Worm (Caenorhabditis elegans) whole organism, L4/young adult: ENCODE results near the gene F01D5.8.

ENCODE experiments used
- W03F9.2 ChIP-seq: fragments of 150-350 bp; optimal IDR thresholded peaks from 2 replicates; lab custom pipeline; 2014; ENCODE audit warnings: missing biosample characterization, missing genetic modification characterization
- dao-5 ChIP-seq: sonication (generic microtip); optimal IDR thresholded peaks from 2 replicates; lab custom pipeline; 2016; ENCODE audit warnings: missing genotype, missing genetic modification characterization, moderate library complexity, missing compliant biosample characterization
- him-1 ChIP-seq: sonication (generic microtip); optimal IDR thresholded peaks from 2 replicates; lab custom pipeline; 2016; ENCODE audit warnings: missing genotype, missing genetic modification reagents, missing genetic modification characterization, missing compliant biosample characterization

Gene F01D5.8

DNA sequence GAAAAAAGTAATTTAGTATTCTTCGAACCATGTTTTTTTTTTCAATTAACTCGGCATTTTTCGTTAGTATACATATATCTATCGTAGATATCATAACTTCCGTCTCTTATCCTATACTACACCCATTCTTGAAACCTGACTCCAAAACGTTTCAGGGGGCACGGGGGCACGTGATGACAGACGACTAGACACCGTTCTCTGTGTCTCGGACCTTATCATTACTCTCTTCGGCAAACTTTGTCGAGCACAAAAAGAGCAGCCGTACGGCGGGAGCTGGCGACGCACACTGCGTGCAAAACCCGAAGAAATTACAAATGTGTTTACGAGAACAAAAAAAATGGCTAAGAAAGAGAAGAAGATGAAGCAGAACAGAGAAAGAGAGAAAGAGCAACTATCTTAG lies 33.7 kb downstream of the F01D5.8 start:
- TF ChIP-seq him-1 (tag; lab: Kevin White, UChicago) (peak; percentile 83), dao-5 (tag; lab: Kevin White, UChicago) (no peak), W03F9.2 (peak; percentile 33)

DNA sequence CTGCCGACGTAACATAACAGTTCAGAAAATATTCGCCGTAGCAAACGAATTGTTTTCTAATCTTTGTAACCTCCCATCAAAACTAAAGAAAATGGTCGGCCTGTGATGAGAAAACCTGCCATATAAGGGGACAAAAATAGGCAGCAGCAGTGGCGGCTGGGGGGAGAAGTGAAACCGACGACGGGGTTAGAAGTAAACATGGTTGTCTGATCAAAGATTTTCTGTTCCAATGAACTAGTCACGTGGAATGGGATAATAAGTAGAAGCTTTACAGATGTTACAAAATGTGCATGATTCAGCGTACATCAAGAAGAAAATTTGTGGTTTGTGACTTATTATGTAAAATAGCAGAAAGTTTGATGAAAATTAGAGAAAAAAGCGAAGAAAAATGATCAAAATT lies 34.7 kb downstream of the F01D5.8 start:
- TF ChIP-seq W03F9.2 (no peak), dao-5 (tag; lab: Kevin White, UChicago) (no peak), him-1 (tag; lab: Kevin White, UChicago) (no peak)

DNA sequence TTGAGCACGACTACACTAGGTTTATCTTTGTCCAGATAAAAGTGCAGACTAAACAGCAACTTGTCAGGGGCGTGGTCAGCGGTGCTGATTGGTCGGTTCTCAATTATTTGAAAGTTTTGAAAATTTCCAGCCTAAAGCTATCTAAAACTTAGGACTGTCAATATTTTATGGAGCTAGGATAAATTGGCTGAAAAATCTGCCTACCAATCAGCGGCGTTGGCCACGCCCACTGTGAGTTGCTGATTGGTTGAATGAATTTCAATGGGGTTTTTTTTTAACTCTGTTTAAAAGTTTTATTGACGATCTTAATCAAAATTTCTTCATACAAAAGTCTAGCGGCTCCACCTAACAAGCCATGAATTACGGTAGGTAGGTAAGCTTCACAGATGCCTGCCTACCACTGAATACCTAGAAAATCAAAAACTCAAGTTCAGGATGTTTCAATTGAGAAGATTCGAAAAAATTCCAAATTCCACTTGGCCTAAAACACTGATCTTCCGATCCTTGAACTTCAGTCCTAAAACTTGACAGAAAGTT lies 35.5 kb downstream of the F01D5.8 start:
- no peak for TF ChIP-seq W03F9.2
- no peak for TF ChIP-seq dao-5 (tag; lab: Kevin White, UChicago)
- no peak for TF ChIP-seq him-1 (tag; lab: Kevin White, UChicago)

DNA sequence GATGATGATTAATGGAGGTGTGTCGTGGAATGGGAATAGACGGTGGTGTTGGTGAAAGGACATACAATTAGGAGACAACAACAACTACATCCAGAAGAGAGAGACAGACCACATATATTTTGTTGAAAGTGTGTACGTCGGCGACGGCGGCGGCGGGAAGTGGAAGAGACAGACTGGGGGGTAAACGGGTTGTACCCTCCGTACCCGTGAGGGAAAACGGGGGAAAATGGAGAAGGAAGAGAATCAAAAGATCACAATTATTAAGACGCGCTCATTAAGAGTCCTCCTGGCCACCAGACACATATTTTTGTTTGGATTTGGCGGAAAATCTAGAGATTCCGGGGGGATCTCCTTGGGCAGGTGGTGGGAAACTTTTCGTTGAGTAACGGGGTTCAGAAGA lies 36.0 kb downstream of the F01D5.8 start:
- TF ChIP-seq dao-5 (tag; lab: Kevin White, UChicago) (no peak), W03F9.2 (no peak), him-1 (tag; lab: Kevin White, UChicago) (no peak)

DNA sequence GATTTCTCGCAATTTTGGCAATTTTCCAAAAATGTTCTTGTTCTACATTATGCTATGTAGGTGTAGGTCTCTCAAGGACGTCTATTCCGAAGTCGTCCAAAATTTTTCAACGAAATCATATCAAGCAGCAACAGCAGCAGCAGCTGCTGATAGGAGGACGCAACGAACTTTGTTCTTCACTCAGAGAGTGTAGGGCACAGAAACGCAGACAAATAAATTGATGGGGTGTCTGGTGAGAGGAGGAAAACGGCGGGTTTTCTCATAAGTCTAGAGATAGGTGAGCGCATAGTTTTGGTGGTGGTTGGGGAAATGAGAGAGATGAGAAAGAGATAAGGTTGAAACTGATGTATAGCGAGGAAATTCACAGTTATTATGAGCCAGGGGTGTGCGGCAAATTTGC lies 38.6 kb downstream of the F01D5.8 start:
- TF ChIP-seq him-1 (tag; lab: Kevin White, UChicago) (no peak), W03F9.2 (no peak), dao-5 (tag; lab: Kevin White, UChicago) (no peak)

DNA sequence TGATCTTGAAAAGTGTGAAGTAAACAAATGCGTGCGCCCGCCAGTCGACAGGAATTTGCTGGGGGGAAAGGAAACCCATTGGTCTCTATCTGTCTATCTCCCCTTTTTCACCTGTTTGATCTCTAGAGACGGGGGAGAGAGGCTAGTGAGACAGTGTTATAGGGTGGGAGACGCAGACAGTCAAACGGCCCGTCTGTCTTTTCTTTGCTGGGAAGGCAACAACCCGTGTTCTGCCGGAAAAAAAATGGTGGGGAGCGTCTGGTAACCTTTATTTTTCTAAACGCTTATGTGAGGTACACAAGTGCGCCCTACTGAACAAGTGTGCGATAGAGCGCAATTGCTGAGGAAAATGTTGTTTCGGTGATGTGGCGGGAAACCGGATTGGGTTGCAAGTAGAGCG lies 40.0 kb downstream of the F01D5.8 start:
- no peak for TF ChIP-seq dao-5 (tag; lab: Kevin White, UChicago)
- no peak for TF ChIP-seq W03F9.2
- TF ChIP-seq him-1 (tag; lab: Kevin White, UChicago): no peak

DNA sequence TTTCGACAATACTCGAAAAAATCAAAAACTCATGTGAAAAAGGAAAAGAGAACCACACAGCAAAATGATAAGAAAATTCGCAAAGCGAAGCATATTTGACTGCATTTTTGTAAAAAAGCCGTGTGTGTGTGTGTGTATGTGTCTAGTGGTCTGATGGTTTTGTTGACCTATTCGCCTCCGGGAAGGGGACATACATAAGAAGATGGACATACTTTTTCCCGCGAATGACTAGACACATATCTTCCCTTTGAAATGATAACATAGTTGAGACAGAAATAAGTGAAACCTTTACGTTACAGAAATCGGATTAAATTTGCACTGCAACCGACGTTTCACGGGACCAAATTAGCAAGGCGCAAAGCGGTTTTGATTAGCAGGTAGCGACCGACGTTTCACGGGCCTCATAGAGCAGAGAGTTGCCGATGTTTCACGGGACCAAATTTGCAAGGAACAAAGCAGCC lies 41.0 kb downstream of the F01D5.8 start:
- TF ChIP-seq dao-5 (tag; lab: Kevin White, UChicago) (no peak), W03F9.2 (no peak), him-1 (tag; lab: Kevin White, UChicago) (no peak)

DNA sequence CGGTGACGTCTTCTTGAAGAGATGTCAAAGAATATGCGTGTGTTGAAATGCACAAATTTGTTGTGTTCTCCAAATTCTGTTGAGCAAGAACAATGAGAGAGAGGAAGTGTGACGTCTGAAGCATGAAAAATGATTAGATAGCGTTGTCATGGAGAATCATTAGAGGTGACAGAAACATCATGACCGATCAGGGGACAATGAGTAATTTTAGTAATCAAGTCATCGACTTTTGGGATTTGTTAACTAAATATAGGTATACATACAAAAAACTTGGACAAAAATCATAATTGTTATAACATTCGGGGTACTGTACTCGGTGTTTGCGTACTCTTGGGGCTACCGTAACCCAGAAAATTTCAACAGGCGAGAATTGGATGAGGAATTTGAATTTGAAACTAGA lies 41.7 kb downstream of the F01D5.8 start, which contains the start of gene daf-5:
daf-5 (minus strand) TSS at position 101 of the 400 bp plus-strand sequence.
- no peak for TF ChIP-seq dao-5 (tag; lab: Kevin White, UChicago)
- no peak for TF ChIP-seq W03F9.2
- no peak for TF ChIP-seq him-1 (tag; lab: Kevin White, UChicago)

DNA sequence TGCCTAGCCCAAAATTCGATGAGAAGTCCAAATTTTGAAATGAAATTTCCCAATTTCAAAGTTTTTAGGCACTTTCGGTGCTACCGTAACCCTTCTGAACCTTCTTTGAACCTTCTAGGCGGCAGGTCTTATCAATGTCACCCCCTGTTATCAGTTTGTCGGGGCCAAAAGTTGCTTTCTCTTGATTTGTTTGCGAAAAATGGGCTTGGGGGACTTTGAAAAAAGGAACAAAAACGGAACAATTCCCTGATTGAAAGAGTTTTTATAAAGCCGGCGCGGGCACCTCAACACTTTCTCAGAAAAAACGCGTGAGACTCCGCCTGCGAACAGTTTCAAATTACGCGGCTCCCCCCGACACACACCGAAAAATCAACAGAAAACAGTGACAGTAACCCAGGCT lies 42.6 kb downstream of the F01D5.8 start:
- no peak for TF ChIP-seq him-1 (tag; lab: Kevin White, UChicago)
- no peak for TF ChIP-seq dao-5 (tag; lab: Kevin White, UChicago)

DNA sequence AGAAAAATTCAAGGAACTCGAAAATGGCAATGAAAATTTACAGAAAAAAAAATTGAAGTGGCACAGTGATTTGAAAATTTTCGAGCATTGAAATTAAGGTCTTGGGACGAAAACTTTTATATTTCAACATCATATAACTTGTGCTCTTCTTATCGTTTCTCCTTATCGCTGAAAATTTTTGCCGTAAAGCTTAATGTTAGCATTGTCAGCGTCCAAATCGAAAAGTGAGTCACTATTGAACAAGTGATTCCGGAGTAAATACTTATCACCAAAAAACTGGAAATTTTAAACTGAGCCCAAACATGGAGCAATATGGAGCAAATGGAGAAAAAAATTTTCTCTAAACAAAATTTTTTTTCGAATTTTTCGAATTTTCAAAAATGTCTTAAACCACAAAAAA lies 45.2 kb downstream of the F01D5.8 start:
- TF ChIP-seq him-1 (tag; lab: Kevin White, UChicago) (no peak), W03F9.2 (no peak)

DNA sequence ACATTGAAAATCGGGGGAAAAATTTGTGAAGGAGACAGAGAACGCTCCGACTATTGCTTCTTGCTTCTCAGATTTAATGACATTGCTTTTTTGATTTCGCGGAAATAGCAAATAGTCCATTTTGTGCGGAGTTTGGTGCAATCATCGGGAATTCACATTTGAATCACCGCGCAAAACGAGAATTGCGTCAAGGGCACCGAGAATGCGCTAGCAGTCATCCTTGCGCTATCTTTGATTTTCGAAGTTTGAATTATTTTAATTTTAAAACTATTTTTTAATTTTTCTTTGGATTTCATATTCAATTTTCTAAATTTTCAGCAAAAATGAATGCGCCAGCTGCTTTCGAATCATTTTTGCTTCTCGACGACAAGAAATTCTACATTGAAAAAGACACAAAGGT lies 49.3 kb downstream of the F01D5.8 start, which contains the start of gene rpb-11:
rpb-11 (plus strand) TSS at position 319 of the 400 bp plus-strand sequence.
- TF ChIP-seq dao-5 (tag; lab: Kevin White, UChicago) (no peak), him-1 (tag; lab: Kevin White, UChicago) (peak; percentile 39), W03F9.2 (peak; percentile 93)

DNA sequence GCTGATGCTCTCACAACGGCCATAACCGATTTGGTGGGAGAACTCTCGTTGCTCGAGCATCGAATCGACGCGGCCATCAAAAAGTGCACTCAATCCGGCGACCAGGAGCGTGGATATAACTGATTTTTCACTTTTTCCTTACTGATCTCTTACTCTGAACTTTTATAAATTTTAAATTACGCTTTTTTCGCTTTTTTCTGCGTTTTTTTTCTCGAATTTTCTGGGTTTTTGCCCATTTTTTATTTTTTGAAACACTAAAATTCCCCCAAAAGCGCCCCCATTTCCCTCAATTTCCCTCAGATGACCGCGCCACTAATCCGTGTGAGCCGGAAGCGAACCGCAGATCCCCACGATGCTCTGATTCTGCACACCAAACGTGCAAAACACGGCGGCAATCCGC lies 49.9 kb downstream of the F01D5.8 start, which contains the start of gene W01G7.4:
W01G7.4 (plus strand) TSS at position 301 of the 400 bp plus-strand sequence.
- no peak for TF ChIP-seq him-1 (tag; lab: Kevin White, UChicago)
- TF ChIP-seq W03F9.2: no peak
- no peak for TF ChIP-seq dao-5 (tag; lab: Kevin White, UChicago)

DNA sequence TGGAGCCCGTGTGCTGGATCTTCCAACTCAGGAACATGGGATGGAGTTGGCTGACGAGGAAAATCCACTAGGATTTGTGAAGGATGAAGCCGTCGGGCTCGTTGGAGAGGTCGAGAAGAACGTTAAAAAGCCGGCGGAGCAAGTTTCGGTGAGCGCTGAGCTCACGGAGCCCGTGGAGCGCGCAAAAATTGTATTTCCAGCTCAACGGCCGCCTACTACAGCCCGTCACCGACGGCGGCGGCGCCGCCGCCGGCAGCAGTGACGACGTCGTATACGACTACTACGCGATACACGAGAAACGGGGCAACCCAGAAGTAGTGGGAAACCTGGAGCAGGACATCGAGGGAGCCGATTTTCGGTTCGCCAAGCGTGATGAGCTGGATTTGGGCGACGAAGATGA lies 50.4 kb downstream of the F01D5.8 start:
- TF ChIP-seq him-1 (tag; lab: Kevin White, UChicago) (no peak), W03F9.2 (no peak), dao-5 (tag; lab: Kevin White, UChicago) (no peak)

DNA sequence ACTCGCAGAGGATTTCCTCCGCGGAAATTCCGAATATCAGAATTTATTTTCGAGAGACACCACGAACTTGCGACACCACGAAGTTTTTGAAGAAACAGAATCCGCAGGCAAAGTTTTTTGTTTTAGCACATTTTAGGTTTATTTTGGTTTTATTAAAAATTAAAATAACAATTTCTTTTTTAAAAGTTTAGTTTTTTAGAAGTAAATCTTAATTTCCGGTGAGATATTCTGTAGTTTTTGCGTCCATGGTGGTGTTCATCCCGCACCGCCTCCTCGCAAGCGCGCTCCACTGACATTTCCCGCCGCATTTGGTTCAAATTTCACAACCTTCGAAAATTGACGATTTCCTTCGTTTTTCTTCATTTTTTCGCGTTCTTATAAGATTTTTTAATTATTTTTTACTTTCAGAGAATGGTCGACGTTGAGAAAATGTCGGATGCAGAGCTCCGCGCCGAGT lies 52.6 kb downstream of the F01D5.8 start, which contains the start of gene lem-2:
lem-2 (plus strand) TSS at position 407 of the 457 bp plus-strand sequence.
- peak; percentile 25 for TF ChIP-seq him-1 (tag; lab: Kevin White, UChicago)
- peak; percentile 73 for TF ChIP-seq W03F9.2
- TF ChIP-seq dao-5 (tag; lab: Kevin White, UChicago): no peak
